Worm (Caenorhabditis elegans) whole organism, L1 larva: ENCODE data around the gene ptr-1.

Experiments used
- alr-1 ChIP-seq: fragments of 200-800 bp; sonication (Bioruptor generic); optimal IDR thresholded peaks from 2 replicates; lab custom pipeline; 2018; ENCODE audit warnings: borderline replicate concordance, mild to moderate bottlenecking, missing genetic modification characterization, missing compliant biosample characterization
- blmp-1 ChIP-seq: fragments of 150-350 bp; optimal IDR thresholded peaks from 2 replicates; lab custom pipeline; 2014; ENCODE audit warnings: missing biosample characterization, missing genetic modification characterization
- ceh-63 ChIP-seq: fragments of 200-800 bp; sonication (Bioruptor generic); optimal IDR thresholded peaks from 2 replicates; lab custom pipeline; 2018; ENCODE audit warnings: mild to moderate bottlenecking, missing genetic modification characterization, missing compliant biosample characterization
- ceh-82 ChIP-seq, 3 experiments: fragments of 150-350 bp in 1 of 3; sonication (generic microtip) in 2 of 3; optimal IDR thresholded peaks; 2 replicates each; lab custom pipeline; 2014 to 2017; ENCODE audit warnings: missing biosample characterization in 3 of 3, missing genetic modification characterization in 3 of 3
- ceh-88 ChIP-seq: fragments of 200-800 bp; sonication (Bioruptor generic); IDR thresholded peaks from 2 replicates; pipeline ENCODE4 v1.3.6; 2022; ENCODE audit warnings: missing genetic modification characterization, missing compliant biosample characterization
- ceh-90 ChIP-seq: sonication (generic microtip); optimal IDR thresholded peaks from 2 replicates; lab custom pipeline; 2016; ENCODE audit warnings: missing genetic modification characterization, missing compliant biosample characterization
- dpl-1 ChIP-seq, 3 experiments: fragments of 150-350 bp in 2 of 3; sonication (generic microtip) in 1 of 3; optimal IDR thresholded peaks; 2 replicates each; lab custom pipeline; 2014 to 2017; ENCODE audit warnings: missing biosample characterization in 3 of 3, missing genetic modification characterization in 3 of 3, missing genetic modification reagents in 3 of 3
- dsc-1 ChIP-seq: sonication (generic microtip); optimal IDR thresholded peaks from 2 replicates; lab custom pipeline; 2016; ENCODE audit warnings: mild to moderate bottlenecking, missing genetic modification characterization, missing compliant biosample characterization
- egl-27 ChIP-seq, 2 experiments: fragments of 150-350 bp in 1 of 2; sonication (generic microtip); optimal IDR thresholded peaks; 3 replicates each; lab custom pipeline; 2017 to 2018; ENCODE audit warnings: missing biosample characterization in 2 of 2, missing genetic modification characterization in 2 of 2, missing genetic modification reagents in 2 of 2
- elt-3 ChIP-seq, 6 experiments: fragments of 150-350 bp in 1 of 6; sonication (generic microtip); optimal IDR thresholded peaks; 2 replicates each; lab custom pipeline; 2017 to 2018; ENCODE audit warnings: missing biosample characterization in 6 of 6, missing genetic modification characterization in 6 of 6, inconsistent platforms in 1 of 6
- fkh-10 ChIP-seq: sonication (generic microtip); optimal IDR thresholded peaks from 2 replicates; lab custom pipeline; 2017; ENCODE audit warnings: missing biosample characterization, missing genetic modification reagents, missing genetic modification characterization
- fos-1 ChIP-seq: fragments of 150-350 bp; optimal IDR thresholded peaks from 2 replicates; lab custom pipeline; 2014; ENCODE audit warnings: missing biosample characterization, missing genetic modification characterization
- grh-1 ChIP-seq: fragments of 200-800 bp; sonication (Bioruptor generic); IDR thresholded peaks from 2 replicates; pipeline ENCODE4 v1.3.6; 2022; ENCODE audit warnings: missing genetic modification reagents, missing genetic modification characterization, missing compliant biosample characterization
- hlh-17 ChIP-seq: fragments of 200-800 bp; sonication (Bioruptor generic); optimal IDR thresholded peaks from 2 replicates; lab custom pipeline; 2018; ENCODE audit warnings: missing genetic modification characterization, mild to moderate bottlenecking, missing compliant biosample characterization, moderate library complexity, borderline replicate concordance
- lin-13 ChIP-seq: fragments of 150-350 bp; optimal IDR thresholded peaks from 2 replicates; lab custom pipeline; 2014; ENCODE audit warnings: missing biosample characterization, missing genetic modification reagents, missing genetic modification characterization
- lin-14 ChIP-seq: fragments of 200-800 bp; sonication (Bioruptor generic); optimal IDR thresholded peaks from 2 replicates; lab custom pipeline; 2018; ENCODE audit warnings: mild to moderate bottlenecking, missing genetic modification characterization, moderate library complexity, missing compliant biosample characterization
- lsy-2 ChIP-seq, 2 experiments: fragments of 150-350 bp; optimal IDR thresholded peaks; 2 replicates each; lab custom pipeline; 2014; ENCODE audit warnings: missing biosample characterization in 2 of 2, missing genetic modification characterization in 2 of 2
- mab-9 ChIP-seq: fragments of 200-800 bp; sonication (Bioruptor generic); IDR thresholded peaks from 2 replicates; pipeline ENCODE4 v1.3.6; 2022; ENCODE audit warnings: missing genetic modification reagents, missing genetic modification characterization, missing compliant biosample characterization
- mdl-1 ChIP-seq, 2 experiments: fragments of 150-350 bp; optimal IDR thresholded peaks; 2 replicates each; lab custom pipeline; 2014 to 2017; ENCODE audit warnings: missing biosample characterization in 2 of 2, missing genetic modification characterization in 2 of 2, inconsistent platforms in 1 of 2
- mep-1 ChIP-seq: fragments of 150-350 bp; optimal IDR thresholded peaks from 2 replicates; lab custom pipeline; 2014; ENCODE audit warnings: missing biosample characterization, missing genetic modification characterization
- nhr-11 ChIP-seq: fragments of 150-350 bp; optimal IDR thresholded peaks from 2 replicates; lab custom pipeline; 2014; ENCODE audit warnings: missing biosample characterization, missing genetic modification characterization
- nhr-12 ChIP-seq: sonication (generic microtip); optimal IDR thresholded peaks from 2 replicates; lab custom pipeline; 2017; ENCODE audit warnings: missing biosample characterization, missing genetic modification characterization
- nhr-19 ChIP-seq: fragments of 200-800 bp; sonication (Bioruptor generic); conservative IDR thresholded peaks from 2 replicates; pipeline ENCODE4 v1.3.6; 2022; ENCODE audit warnings: missing genetic modification characterization, missing compliant biosample characterization
- nhr-20 ChIP-seq: sonication (generic microtip); optimal IDR thresholded peaks from 2 replicates; lab custom pipeline; 2016; ENCODE audit warnings: mild to moderate bottlenecking, missing genetic modification characterization, missing compliant biosample characterization
- nhr-47 ChIP-seq: sonication (generic microtip); optimal IDR thresholded peaks from 2 replicates; lab custom pipeline; 2016; ENCODE audit warnings: mild to moderate bottlenecking, missing genetic modification characterization, moderate library complexity, missing compliant biosample characterization
- nhr-71 ChIP-seq: sonication (generic microtip); optimal IDR thresholded peaks from 2 replicates; lab custom pipeline; 2016; ENCODE audit warnings: mild to moderate bottlenecking, missing genetic modification characterization, moderate library complexity, missing compliant biosample characterization
- nhr-76 ChIP-seq: sonication (generic microtip); optimal IDR thresholded peaks from 2 replicates; lab custom pipeline; 2017; ENCODE audit warnings: missing biosample characterization, missing genetic modification characterization
- nhr-84 ChIP-seq: sonication (generic microtip); optimal IDR thresholded peaks from 2 replicates; lab custom pipeline; 2017; ENCODE audit warnings: missing biosample characterization, missing genetic modification characterization
- nhr-90 ChIP-seq: sonication (generic microtip); optimal IDR thresholded peaks from 2 replicates; lab custom pipeline; 2016; ENCODE audit warnings: mild to moderate bottlenecking, missing genetic modification characterization, missing compliant biosample characterization; ENCODE audit not compliant: poor library complexity
- rnt-1 ChIP-seq: sonication (generic microtip); optimal IDR thresholded peaks from 2 replicates; lab custom pipeline; 2016; ENCODE audit warnings: mild to moderate bottlenecking, missing genetic modification characterization, moderate library complexity, missing compliant biosample characterization
- skn-1 ChIP-seq: fragments of 150-350 bp; optimal IDR thresholded peaks from 2 replicates; lab custom pipeline; 2014; ENCODE audit warnings: missing biosample characterization, missing genetic modification characterization
- snpc-4 ChIP-seq: fragments of 150-350 bp; optimal IDR thresholded peaks from 2 replicates; lab custom pipeline; 2014; ENCODE audit warnings: missing biosample characterization, missing genetic modification characterization
- snu-23 ChIP-seq: sonication (generic microtip); optimal IDR thresholded peaks from 2 replicates; lab custom pipeline; 2016; ENCODE audit warnings: missing genetic modification characterization, missing compliant biosample characterization
- sox-4 ChIP-seq: sonication (generic microtip); optimal IDR thresholded peaks from 2 replicates; lab custom pipeline; 2016; ENCODE audit warnings: missing genetic modification characterization, missing compliant biosample characterization
- sptf-1 ChIP-seq: fragments of 150-350 bp; optimal IDR thresholded peaks from 2 replicates; lab custom pipeline; 2014; ENCODE audit warnings: missing biosample characterization, missing genetic modification characterization
- swsn-7 ChIP-seq: sonication (generic microtip); optimal IDR thresholded peaks from 2 replicates; lab custom pipeline; 2016; ENCODE audit warnings: missing genetic modification characterization, missing compliant biosample characterization
- tlp-1 ChIP-seq: fragments of 150-350 bp; optimal IDR thresholded peaks from 2 replicates; lab custom pipeline; 2014; ENCODE audit warnings: missing biosample characterization, missing genetic modification characterization
- unc-30 ChIP-seq: sonication (generic microtip); optimal IDR thresholded peaks from 2 replicates; lab custom pipeline; 2017; ENCODE audit warnings: missing biosample characterization, missing genetic modification characterization
- unc-62 ChIP-seq: fragments of 150-350 bp; optimal IDR thresholded peaks from 2 replicates; lab custom pipeline; 2014; ENCODE audit warnings: missing biosample characterization, missing genetic modification reagents, missing genetic modification characterization
- unc-98 ChIP-seq: fragments of 200-800 bp; sonication (Bioruptor generic); IDR thresholded peaks from 2 replicates; pipeline ENCODE4 v1.3.6; 2022; ENCODE audit warnings: missing genetic modification characterization, missing compliant biosample characterization
- vab-15 ChIP-seq: sonication (generic microtip); optimal IDR thresholded peaks from 2 replicates; lab custom pipeline; 2017; ENCODE audit warnings: missing genotype, mild to moderate bottlenecking, missing genetic modification characterization, missing compliant biosample characterization
- xbp-1 ChIP-seq: sonication (generic microtip); optimal IDR thresholded peaks from 2 replicates; lab custom pipeline; 2016; ENCODE audit warnings: missing genetic modification characterization, missing compliant biosample characterization
- zag-1 ChIP-seq: fragments of 150-350 bp; optimal IDR thresholded peaks from 2 replicates; lab custom pipeline; 2014; ENCODE audit warnings: missing biosample characterization, missing genetic modification characterization
- zip-4 ChIP-seq: fragments of 200-800 bp; sonication (Bioruptor generic); optimal IDR thresholded peaks from 2 replicates; lab custom pipeline; 2018; ENCODE audit warnings: mild to moderate bottlenecking, missing genetic modification characterization, moderate library complexity, missing compliant biosample characterization

ptr-1 gene

ce11 chrV:9212499-9212898 is 31.0 kb upstream of the ptr-1 start (continued):
- TF ChIP-seq vab-15 (tag; lab: Kevin White, UChicago) (peak; percentile 9), dsc-1 (tag; lab: Kevin White, UChicago) (no peak), hlh-17 (GFP tag; lab: Kevin White, UChicago) (no peak), swsn-7 (peak; percentile 41), fkh-10 (GFP tag; lab: Kevin White, UChicago) (no peak), nhr-71 (tag; lab: Kevin White, UChicago) (peak; percentile 59), nhr-20 (tag; lab: Kevin White, UChicago) (peak; percentile 65), unc-62 (GFP tag; lab: Kevin White, UChicago) (no peak), mab-9 (GFP tag; lab: Robert Waterston, UW) (no peak), ceh-82 (tag; optimal IDR thresholded peaks at IDR 0.05; lab: Kevin White, UChicago) (peak in 2 of 3 experiments; percentile 18 to 72), unc-98 (GFP tag; lab: Robert Waterston, UW) (no peak), rnt-1 (tag; lab: Kevin White, UChicago) (peak; percentile 36), zip-4 (GFP tag; lab: Kevin White, UChicago) (no peak), unc-30 (tag; lab: Kevin White, UChicago) (no peak), nhr-90 (tag; lab: Kevin White, UChicago) (no peak), snpc-4 (tag; lab: Kevin White, UChicago) (peak; percentile 63), alr-1 (tag; lab: Kevin White, UChicago) (no peak), ceh-63 (GFP tag; lab: Kevin White, UChicago) (no peak), nhr-76 (tag; lab: Kevin White, UChicago) (no peak), fos-1 (tag; lab: Kevin White, UChicago) (peak; percentile 4), nhr-12 (tag; lab: Kevin White, UChicago) (no peak), sox-4 (no peak), nhr-84 (tag; lab: Kevin White, UChicago) (no peak), egl-27 (tag; optimal IDR thresholded peaks at IDR 0.05; lab: Kevin White, UChicago) (no peak), grh-1 (GFP tag; lab: Robert Waterston, UW) (no peak), dpl-1 (GFP tag; optimal IDR thresholded peaks at IDR 0.05; lab: Kevin White, UChicago) (peak; percentile 36 to 75 (median 41)), nhr-19 (GFP tag; lab: Robert Waterston, UW) (no peak), blmp-1 (tag; lab: Kevin White, UChicago) (peak; percentile 70), snu-23 (GFP tag; lab: Kevin White, UChicago) (peak; percentile 73), xbp-1 (tag; lab: Kevin White, UChicago) (peak; percentile 23)
- TF ChIP-seq, all 84 proteins: peak for 27

ce11 chrV:9208878-9209277 is 27.4 kb upstream of the ptr-1 start:
- TF ChIP-seq blmp-1 (tag; lab: Kevin White, UChicago) (peak; percentile 2), lin-14 (peak; percentile 55), nhr-11 (tag; lab: Kevin White, UChicago) (no peak), mep-1 (tag; lab: Kevin White, UChicago) (no peak), nhr-71 (tag; lab: Kevin White, UChicago) (peak; percentile 20), snu-23 (GFP tag; lab: Kevin White, UChicago) (peak; percentile 1), ceh-88 (no peak), nhr-47 (peak; percentile 11), skn-1 (tag; lab: Kevin White, UChicago) (no peak), hlh-17 (GFP tag; lab: Kevin White, UChicago) (no peak), lsy-2 (tag; optimal IDR thresholded peaks at IDR 0.05; lab: Kevin White, UChicago) (peak in 1 of 2 experiments; percentile 19)

- TF ChIP-seq fos-1 (tag; lab: Kevin White, UChicago) = no peak
- no peak for TF ChIP-seq ceh-90 (tag; lab: Kevin White, UChicago)
- no peak for TF ChIP-seq elt-3 (tag; optimal IDR thresholded peaks at IDR 0.05; lab: Kevin White, UChicago)
- TF ChIP-seq zag-1 (tag; lab: Kevin White, UChicago) = no peak
- TF ChIP-seq lin-13 = no peak
- TF ChIP-seq egl-27 (tag; optimal IDR thresholded peaks at IDR 0.05; lab: Kevin White, UChicago) = no peak
- no peak for TF ChIP-seq mdl-1 (tag; optimal IDR thresholded peaks at IDR 0.05; lab: Kevin White, UChicago)
- no peak for TF ChIP-seq snu-23 (GFP tag; lab: Kevin White, UChicago)
- TF ChIP-seq tlp-1 (tag; lab: Kevin White, UChicago) = no peak
- no peak for TF ChIP-seq sptf-1 (tag; lab: Kevin White, UChicago)
These were observed 25.9 kb upstream of the ptr-1 start, which contains the start of gene inx-10 for ce11 chrV:9207377-9207776. TSS of gene inx-10 (minus strand) at chrV:9207477.
